Worm (Caenorhabditis elegans) whole organism, late embryonic: ENCODE data around the gene F13B6.1.

Experiments
- C08G9.2 ChIP-seq: sonication (generic microtip); optimal IDR thresholded peaks from 2 replicates; lab custom pipeline; 2016; ENCODE audit warnings: mild to moderate bottlenecking, missing genetic modification characterization, moderate library complexity, missing compliant biosample characterization
- K09A11.1 ChIP-seq: sonication (generic microtip); optimal IDR thresholded peaks from 2 replicates; lab custom pipeline; 2017; ENCODE audit warnings: antibody characterized with exemption, mild to moderate bottlenecking, missing genetic modification characterization, missing compliant biosample characterization; ENCODE audit not compliant: insufficient read depth
- ceh-24 ChIP-seq: sonication (generic microtip); optimal IDR thresholded peaks from 2 replicates; lab custom pipeline; 2016; ENCODE audit warnings: mild to moderate bottlenecking, missing genetic modification characterization, missing compliant biosample characterization
- ceh-34 ChIP-seq: sonication (generic microtip); optimal IDR thresholded peaks from 2 replicates; lab custom pipeline; 2016; ENCODE audit warnings: mild to moderate bottlenecking, missing genetic modification characterization, missing compliant biosample characterization
- ceh-9 ChIP-seq: sonication (generic microtip); optimal IDR thresholded peaks from 2 replicates; lab custom pipeline; 2016; ENCODE audit warnings: mild to moderate bottlenecking, missing genetic modification characterization, inconsistent platforms, missing compliant biosample characterization
- hlh-30 ChIP-seq: sonication (generic microtip); optimal IDR thresholded peaks from 2 replicates; lab custom pipeline; 2017; ENCODE audit warnings: antibody characterized with exemption, missing genetic modification characterization, missing compliant biosample characterization; ENCODE audit not compliant: insufficient read depth
- nhr-232 ChIP-seq: sonication (generic microtip); optimal IDR thresholded peaks from 2 replicates; lab custom pipeline; 2016; ENCODE audit warnings: missing genetic modification characterization, missing compliant biosample characterization

ce11 chrIV:7440238-7440637 is 16.1 kb upstream of the F13B6.1 start:
- no peak for TF ChIP-seq ceh-34
- no peak for TF ChIP-seq ceh-24
- TF ChIP-seq K09A11.1 (tag; lab: Kevin White, UChicago), result no peak
- no peak for TF ChIP-seq nhr-232 (tag; lab: Kevin White, UChicago)
- TF ChIP-seq C08G9.2 (tag; lab: Kevin White, UChicago), result no peak
- no peak for TF ChIP-seq ceh-9 (tag; lab: Kevin White, UChicago)
- no peak for TF ChIP-seq hlh-30
